Worm (Caenorhabditis elegans) whole organism, L1 larva: ENCODE results near the gene npr-7.
A peak's percentile ranks its signal among the peaks of the same experiment; 100 is the strongest.

ENCODE experiments used
- efl-1 ChIP-seq, 4 experiments: fragments of 150-350 bp; optimal IDR thresholded peaks in 3 of 4; peaks in 1 of 4; 1 replicate in 1 of 4; 2 replicates in 3 of 4; lab custom pipeline; 2014; ENCODE audit warnings: missing biosample characterization in 2 of 4, missing genetic modification characterization in 2 of 4, missing genetic modification reagents in 2 of 4
- fkh-10 ChIP-seq: sonication (generic microtip); optimal IDR thresholded peaks from 2 replicates; lab custom pipeline; 2017; ENCODE audit warnings: missing biosample characterization, missing genetic modification reagents, missing genetic modification characterization
- irx-1 ChIP-seq: sonication (generic microtip); optimal IDR thresholded peaks from 2 replicates; lab custom pipeline; 2016; ENCODE audit warnings: missing genetic modification characterization, missing compliant biosample characterization
- lin-39 ChIP-seq: fragments of 150-350 bp; optimal IDR thresholded peaks from 2 replicates; lab custom pipeline; 2014; ENCODE audit warnings: missing biosample characterization, missing genetic modification reagents, missing genetic modification characterization
- ztf-4 ChIP-seq: fragments of 150-350 bp; optimal IDR thresholded peaks from 2 replicates; lab custom pipeline; 2014; ENCODE audit warnings: missing biosample characterization, missing genetic modification characterization

DNA sequence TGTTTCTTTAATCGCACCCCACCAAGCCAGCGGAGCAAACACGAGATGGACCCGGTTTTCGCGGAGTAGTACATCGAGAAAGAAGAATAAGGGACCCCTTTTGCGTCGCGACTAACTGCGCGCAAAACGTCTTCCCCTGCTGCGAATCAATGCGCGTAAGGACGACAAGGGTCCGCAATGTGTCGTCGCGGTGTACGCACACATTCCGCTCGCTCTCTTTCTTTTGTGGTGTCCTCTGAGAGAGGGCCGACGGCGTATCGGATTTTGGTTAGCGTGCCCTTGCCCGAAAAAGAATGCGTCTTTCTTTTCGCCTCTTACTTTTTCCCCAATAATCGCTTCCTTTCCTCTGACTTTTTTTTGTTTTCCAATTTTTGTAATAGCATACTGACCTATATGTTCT, 18.9 kb upstream of the npr-7 start:
- no peak for TF ChIP-seq ztf-4
- TF ChIP-seq lin-39 = no peak
- peak; percentile 56 for TF ChIP-seq fkh-10
- peak; percentile 22 for TF ChIP-seq irx-1 (tag; lab: Kevin White, UChicago)
- peak; percentile 35 to 56 for TF ChIP-seq efl-1 (optimal IDR thresholded peaks at IDR 0.05; lab: Kevin White, UChicago)
- peak; percentile 32 to 61 for TF ChIP-seq efl-1 (GFP tag; optimal IDR thresholded peaks at IDR 0.05 in 1 of 2; lab: Kevin White, UChicago)
